Worm (Caenorhabditis elegans) whole organism, young adult: ENCODE results near the gene T08D10.4.

ENCODE experiments used
- B0019.2 ChIP-seq: fragments of 200-800 bp; sonication (Bioruptor generic); conservative IDR thresholded peaks from 2 replicates; pipeline ENCODE4 v1.3.6; 2022; ENCODE audit warnings: missing genetic modification reagents, missing genetic modification characterization, missing compliant biosample characterization
- B0261.1 ChIP-seq: sonication (generic microtip); optimal IDR thresholded peaks from 2 replicates; lab custom pipeline; 2016; ENCODE audit warnings: mild to moderate bottlenecking, missing genetic modification characterization, moderate library complexity, missing compliant biosample characterization
- B0336.3 ChIP-seq: fragments of 200-800 bp; sonication (Bioruptor generic); IDR thresholded peaks from 2 replicates; pipeline ENCODE4 v1.3.6; 2022; ENCODE audit warnings: missing genetic modification characterization, missing compliant biosample characterization
- C06A6.2 ChIP-seq: fragments of 200-800 bp; sonication (Bioruptor generic); conservative IDR thresholded peaks from 2 replicates; pipeline ENCODE4 v1.3.6; 2022; ENCODE audit warnings: missing genetic modification characterization, missing compliant biosample characterization
- F33H1.4 ChIP-seq: fragments of 200-800 bp; sonication (Bioruptor generic); IDR thresholded peaks from 2 replicates; pipeline ENCODE4 v1.3.6; 2022; ENCODE audit warnings: missing genetic modification reagents, missing genetic modification characterization, missing compliant biosample characterization
- F39B2.1 ChIP-seq: fragments of 200-800 bp; sonication (Bioruptor generic); IDR thresholded peaks from 2 replicates; pipeline ENCODE4 v1.3.6; 2022; ENCODE audit warnings: missing genetic modification reagents, missing genetic modification characterization, missing compliant biosample characterization
- F52B5.7 ChIP-seq: sonication (generic microtip); optimal IDR thresholded peaks from 2 replicates; lab custom pipeline; 2016; ENCODE audit warnings: mild to moderate bottlenecking, missing genetic modification characterization, missing compliant biosample characterization
- K11D2.4 ChIP-seq: fragments of 200-800 bp; sonication (Bioruptor generic); IDR thresholded peaks from 2 replicates; pipeline ENCODE4 v1.3.6; 2022; ENCODE audit warnings: missing genetic modification reagents, missing genetic modification characterization, missing compliant biosample characterization
- K12H6.12 ChIP-seq: fragments of 200-800 bp; sonication (Bioruptor generic); optimal IDR thresholded peaks from 2 replicates; lab custom pipeline; 2018; ENCODE audit warnings: mild to moderate bottlenecking, missing genetic modification characterization, missing compliant biosample characterization
- T26A5.8 ChIP-seq: sonication (generic microtip); optimal IDR thresholded peaks from 2 replicates; lab custom pipeline; 2016; ENCODE audit warnings: missing genetic modification characterization, missing compliant biosample characterization
- Y53F4B.3 ChIP-seq: fragments of 200-800 bp; sonication (Bioruptor generic); IDR thresholded peaks from 2 replicates; pipeline ENCODE4 v1.3.6; 2022; ENCODE audit warnings: missing genetic modification reagents, missing genetic modification characterization, missing compliant biosample characterization
- Y56A3A.18 ChIP-seq: fragments of 200-800 bp; sonication (Bioruptor generic); IDR thresholded peaks from 2 replicates; pipeline ENCODE4 v1.3.6; 2022; ENCODE audit warnings: missing genetic modification reagents, missing genetic modification characterization, missing compliant biosample characterization
- Y95B8A.8 ChIP-seq: fragments of 200-800 bp; sonication (Bioruptor generic); IDR thresholded peaks from 2 replicates; pipeline ENCODE4 v1.3.6; 2022; ENCODE audit warnings: missing genetic modification reagents, missing genetic modification characterization, missing compliant biosample characterization
- ZK185.1 ChIP-seq: sonication (generic microtip); optimal IDR thresholded peaks from 2 replicates; lab custom pipeline; 2016; ENCODE audit warnings: mild to moderate bottlenecking, missing genetic modification characterization, missing compliant biosample characterization; ENCODE audit not compliant: poor library complexity, severe bottlenecking
- aptf-2 ChIP-seq: fragments of 200-800 bp; sonication (Bioruptor generic); conservative IDR thresholded peaks from 2 replicates; pipeline ENCODE4 v1.3.6; 2022; ENCODE audit warnings: missing genetic modification reagents, missing genetic modification characterization, missing compliant biosample characterization
- attf-5 ChIP-seq: fragments of 200-800 bp; sonication (Bioruptor generic); optimal IDR thresholded peaks from 2 replicates; lab custom pipeline; 2018; ENCODE audit warnings: mild to moderate bottlenecking, missing genetic modification characterization, missing compliant biosample characterization
- bed-2 ChIP-seq: fragments of 200-800 bp; sonication (Bioruptor generic); IDR thresholded peaks from 2 replicates; pipeline ENCODE4 v1.3.6; 2022; ENCODE audit warnings: missing genetic modification reagents, missing genetic modification characterization, missing compliant biosample characterization
- ccch-3 ChIP-seq: fragments of 200-800 bp; sonication (Bioruptor generic); optimal IDR thresholded peaks from 2 replicates; lab custom pipeline; 2018; ENCODE audit warnings: mild to moderate bottlenecking, missing genetic modification characterization, missing compliant biosample characterization
- cebp-2 ChIP-seq: fragments of 200-800 bp; sonication (Bioruptor generic); IDR thresholded peaks from 2 replicates; pipeline ENCODE4 v1.3.6; 2022; ENCODE audit warnings: missing genetic modification characterization, missing compliant biosample characterization
- ceh-27 ChIP-seq: fragments of 200-800 bp; sonication (Bioruptor generic); optimal IDR thresholded peaks from 2 replicates; lab custom pipeline; 2018; ENCODE audit warnings: mild to moderate bottlenecking, missing genetic modification characterization, moderate library complexity, missing compliant biosample characterization
- ceh-58 ChIP-seq: fragments of 200-800 bp; sonication (Bioruptor generic); IDR thresholded peaks from 2 replicates; pipeline ENCODE4 v1.3.6; 2022; ENCODE audit warnings: missing genetic modification characterization, missing compliant biosample characterization
- ceh-79 ChIP-seq: sonication (generic microtip); optimal IDR thresholded peaks from 2 replicates; lab custom pipeline; 2017; ENCODE audit warnings: mild to moderate bottlenecking, missing genetic modification characterization, missing compliant biosample characterization
- chd-7 ChIP-seq: sonication (generic microtip); optimal IDR thresholded peaks from 2 replicates; lab custom pipeline; 2016; ENCODE audit warnings: mild to moderate bottlenecking, missing genetic modification characterization, moderate library complexity, missing compliant biosample characterization
- die-1 ChIP-seq: sonication (generic microtip); optimal IDR thresholded peaks from 2 replicates; lab custom pipeline; 2016; ENCODE audit warnings: missing genotype, mild to moderate bottlenecking, missing genetic modification characterization, missing compliant biosample characterization
- egrh-3 ChIP-seq: fragments of 200-800 bp; sonication (Bioruptor generic); IDR thresholded peaks from 2 replicates; pipeline ENCODE4 v1.3.6; 2022; ENCODE audit warnings: missing genetic modification reagents, missing genetic modification characterization, missing compliant biosample characterization
- gei-17 ChIP-seq: fragments of 200-800 bp; sonication (Bioruptor generic); optimal IDR thresholded peaks from 2 replicates; lab custom pipeline; 2018; ENCODE audit warnings: mild to moderate bottlenecking, missing genetic modification characterization, missing compliant biosample characterization
- him-1 ChIP-seq: sonication (generic microtip); optimal IDR thresholded peaks from 2 replicates; lab custom pipeline; 2016; ENCODE audit warnings: missing genotype, missing genetic modification reagents, missing genetic modification characterization, missing compliant biosample characterization
- hlh-26 ChIP-seq: fragments of 200-800 bp; sonication (Bioruptor generic); conservative IDR thresholded peaks from 2 replicates; pipeline ENCODE4 v1.3.6; 2022; ENCODE audit warnings: missing genetic modification reagents, missing genetic modification characterization, missing compliant biosample characterization
- let-607 ChIP-seq, 2 experiments: fragments of 200-800 bp in 1 of 2; sonication (Bioruptor generic) in 1 of 2; sonication (generic microtip) in 1 of 2; optimal IDR thresholded peaks; 2 replicates each; lab custom pipeline; 2016 to 2018; ENCODE audit warnings: mild to moderate bottlenecking in 2 of 2, missing compliant biosample characterization in 2 of 2, missing genetic modification characterization in 2 of 2, moderate library complexity in 2 of 2, missing genotype in 1 of 2
- lsl-1 ChIP-seq: fragments of 200-800 bp; sonication (Bioruptor generic); optimal IDR thresholded peaks from 2 replicates; lab custom pipeline; 2018; ENCODE audit warnings: mild to moderate bottlenecking, missing genetic modification characterization, moderate library complexity, missing compliant biosample characterization
- lsy-27 ChIP-seq: sonication (generic microtip); optimal IDR thresholded peaks from 2 replicates; lab custom pipeline; 2017; ENCODE audit warnings: missing genetic modification characterization, mild to moderate bottlenecking, missing compliant biosample characterization, antibody characterized with exemption, missing genotype, borderline replicate concordance; ENCODE audit not compliant: insufficient read depth
- madf-3 ChIP-seq: fragments of 200-800 bp; sonication (Bioruptor generic); IDR thresholded peaks from 2 replicates; pipeline ENCODE4 v1.3.6; 2022; ENCODE audit warnings: missing genetic modification reagents, missing genetic modification characterization, missing compliant biosample characterization
- madf-6 ChIP-seq: fragments of 200-800 bp; sonication (Bioruptor generic); IDR thresholded peaks from 2 replicates; pipeline ENCODE4 v1.3.6; 2022; ENCODE audit warnings: missing genetic modification reagents, missing genetic modification characterization, missing compliant biosample characterization
- mel-28 ChIP-seq: sonication (generic microtip); optimal IDR thresholded peaks from 2 replicates; lab custom pipeline; 2016; ENCODE audit warnings: borderline replicate concordance, mild to moderate bottlenecking, missing genetic modification characterization, missing compliant biosample characterization
- nfya-2 ChIP-seq: fragments of 200-800 bp; sonication (Bioruptor generic); IDR thresholded peaks from 2 replicates; pipeline ENCODE4 v1.3.6; 2022; ENCODE audit warnings: missing genetic modification reagents, missing genetic modification characterization, missing compliant biosample characterization
- nhr-120 ChIP-seq: fragments of 200-800 bp; sonication (Bioruptor generic); IDR thresholded peaks from 2 replicates; pipeline ENCODE4 v1.3.6; 2022; ENCODE audit warnings: missing genetic modification characterization, missing compliant biosample characterization
- nhr-80 ChIP-seq: sonication (generic microtip); optimal IDR thresholded peaks from 2 replicates; lab custom pipeline; 2016; ENCODE audit warnings: missing genetic modification characterization, missing compliant biosample characterization
- nhr-90 ChIP-seq: sonication (generic microtip); optimal IDR thresholded peaks from 2 replicates; lab custom pipeline; 2016; ENCODE audit warnings: missing genotype, mild to moderate bottlenecking, missing genetic modification characterization, missing compliant biosample characterization
- pbrm-1 ChIP-seq: fragments of 200-800 bp; sonication (Bioruptor generic); IDR thresholded peaks from 2 replicates; pipeline ENCODE4 v1.3.6; 2022; ENCODE audit warnings: missing genetic modification reagents, missing genetic modification characterization, missing compliant biosample characterization
- rec-8 ChIP-seq, 2 experiments: sonication (generic microtip); optimal IDR thresholded peaks; 2 replicates each; lab custom pipeline; 2016; ENCODE audit warnings: mild to moderate bottlenecking in 2 of 2, missing genetic modification characterization in 2 of 2, missing genetic modification reagents in 2 of 2, missing genotype in 2 of 2, missing biosample characterization in 1 of 2, missing compliant biosample characterization in 1 of 2, moderate library complexity in 1 of 2
- sdz-38 ChIP-seq: sonication (generic microtip); optimal IDR thresholded peaks from 2 replicates; lab custom pipeline; 2016; ENCODE audit warnings: missing genotype, missing genetic modification characterization, missing compliant biosample characterization
- snpc-4 ChIP-seq, 5 experiments: fragments of 150-350 bp in 1 of 5; sonication (generic microtip) in 4 of 5; optimal IDR thresholded peaks; 2 replicates each; lab custom pipeline; 2014 to 2018; ENCODE audit warnings: missing genetic modification characterization in 5 of 5, missing biosample characterization in 3 of 5, antibody characterized with exemption in 2 of 5, mild to moderate bottlenecking in 2 of 5, missing compliant biosample characterization in 2 of 5, missing genotype in 2 of 5, moderate library complexity in 2 of 5, missing genetic modification reagents in 1 of 5
- tbp1 ChIP-seq: fragments of 200-800 bp; sonication (Bioruptor generic); optimal IDR thresholded peaks from 2 replicates; lab custom pipeline; 2018; ENCODE audit warnings: mild to moderate bottlenecking, missing genetic modification characterization, missing compliant biosample characterization
- xnd-1 ChIP-seq: sonication (generic microtip); optimal IDR thresholded peaks from 2 replicates; lab custom pipeline; 2016; ENCODE audit warnings: missing genotype, missing genetic modification reagents, missing genetic modification characterization, missing compliant biosample characterization
- ztf-28 ChIP-seq: fragments of 200-800 bp; sonication (Bioruptor generic); IDR thresholded peaks from 2 replicates; pipeline ENCODE4 v1.3.6; 2022; ENCODE audit warnings: missing genetic modification reagents, missing genetic modification characterization, missing compliant biosample characterization

The T08D10.4 gene

DNA sequence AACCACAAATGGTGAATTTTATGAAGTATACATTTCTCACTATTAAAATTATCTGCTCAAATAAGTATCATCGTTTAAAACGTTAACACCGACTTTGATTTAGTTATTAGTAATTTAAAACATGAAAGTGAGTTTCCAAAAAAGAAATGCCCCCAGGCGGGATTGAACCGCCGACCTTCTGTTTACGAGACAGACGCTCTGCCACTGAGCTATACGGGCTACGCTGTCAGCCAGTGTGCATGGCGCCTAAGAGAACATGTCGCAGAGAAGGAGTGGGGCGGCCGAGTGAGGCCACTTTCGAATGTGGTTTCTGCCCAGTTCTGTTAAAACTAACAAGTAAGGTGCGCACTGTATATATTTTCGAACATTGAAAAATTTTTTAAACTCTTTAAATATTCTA lies 18.2 kb downstream of the T08D10.4 start (continued):
- no peak for TF ChIP-seq nfya-2 (GFP tag; lab: Robert Waterston, UW)
- peak; percentile 49 for TF ChIP-seq T26A5.8
- TF ChIP-seq ztf-28 (GFP tag; lab: Robert Waterston, UW): peak; percentile 86
- TF ChIP-seq hlh-26 (GFP tag; lab: Robert Waterston, UW): no peak
- TF ChIP-seq chd-7 (tag; lab: Kevin White, UChicago): peak; percentile 37
- TF ChIP-seq, all 124 proteins: peak for 68

DNA sequence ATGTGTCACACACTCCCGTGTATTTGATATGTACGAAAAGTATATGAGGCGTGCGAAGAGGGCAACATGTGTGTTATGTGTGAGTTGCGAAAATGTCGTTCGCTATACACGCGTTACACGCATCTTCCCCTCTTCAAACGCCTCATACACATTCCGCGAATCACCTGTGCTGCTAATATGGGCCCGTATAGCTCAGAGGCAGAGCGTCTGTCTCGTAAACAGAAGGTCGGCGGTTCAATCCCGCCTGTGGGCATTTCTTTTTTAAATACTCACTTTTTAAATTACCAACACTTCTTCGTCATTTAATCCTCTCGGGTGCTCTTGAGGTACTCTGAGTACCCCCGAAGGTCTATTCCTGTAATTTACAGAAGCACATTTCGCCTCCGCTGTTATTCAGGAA lies 19.6 kb downstream of the T08D10.4 start:
- TF ChIP-seq snpc-4 (GFP tag; optimal IDR thresholded peaks at IDR 0.05; lab: Kevin White, UChicago) (peak; percentile 39), snpc-4 (tag; optimal IDR thresholded peaks at IDR 0.05; lab: Kevin White, UChicago) (peak in 2 of 4 experiments; percentile 56 to 70), ceh-79 (no peak), bed-2 (GFP tag; lab: Robert Waterston, UW) (no peak), Y56A3A.18 (0 out of 2 replicates have a peak, but pooled peaks have one; percentile 42), hlh-26 (GFP tag; lab: Robert Waterston, UW) (no peak), pbrm-1 (GFP tag; lab: Robert Waterston, UW) (peak; percentile 78), ZK185.1 (tag; lab: Kevin White, UChicago) (peak; percentile 50), cebp-2 (GFP tag; lab: Robert Waterston, UW) (peak; percentile 85), Y53F4B.3 (GFP tag; lab: Robert Waterston, UW) (0 out of 2 replicates have a peak, but pooled peaks have one; percentile 26), egrh-3 (GFP tag; lab: Robert Waterston, UW) (no peak), lsl-1 (GFP tag; lab: Kevin White, UChicago) (no peak), B0019.2 (GFP tag; lab: Robert Waterston, UW) (no peak), him-1 (tag; lab: Kevin White, UChicago) (peak; percentile 87), ceh-27 (GFP tag; lab: Kevin White, UChicago) (peak; percentile 3), nhr-80 (no peak), tbp1 (peak; percentile 94), T26A5.8 (no peak), B0261.1 (tag; lab: Kevin White, UChicago) (peak; percentile 89), F39B2.1 (GFP tag; lab: Robert Waterston, UW) (0 out of 2 replicates have a peak, but pooled peaks have one; percentile 21), mel-28 (tag; lab: Kevin White, UChicago) (no peak), ccch-3 (GFP tag; lab: Kevin White, UChicago) (no peak), nhr-120 (GFP tag; lab: Robert Waterston, UW) (no peak), B0336.3 (GFP tag; lab: Robert Waterston, UW) (no peak), ztf-28 (GFP tag; lab: Robert Waterston, UW) (peak; percentile 71; the same call in 1 of the 2 replicates), Y95B8A.8 (no peak), K12H6.12 (tag; lab: Kevin White, UChicago) (no peak), die-1 (tag; lab: Kevin White, UChicago) (peak; percentile 84), K11D2.4 (no peak), ceh-58 (GFP tag; lab: Robert Waterston, UW) (no peak), lsy-27 (tag; lab: Kevin White, UChicago) (no peak), aptf-2 (no peak), nhr-90 (peak; percentile 79), xnd-1 (no peak), F33H1.4 (GFP tag; lab: Robert Waterston, UW) (no peak), madf-3 (0 out of 2 replicates have a peak, but pooled peaks have one; percentile 17), C06A6.2 (GFP tag; lab: Robert Waterston, UW) (no peak), F52B5.7 (tag; lab: Kevin White, UChicago) (no peak), sdz-38 (no peak), rec-8 (tag; optimal IDR thresholded peaks at IDR 0.05; lab: Kevin White, UChicago) (peak in 1 of 2 experiments; percentile 50), let-607 (tag; optimal IDR thresholded peaks at IDR 0.05; lab: Kevin White, UChicago) (peak in 1 of 2 experiments; percentile 15), madf-6 (no peak; the same call in 1 of the 2 replicates), attf-5 (GFP tag; lab: Kevin White, UChicago) (peak; percentile 70), nfya-2 (GFP tag; lab: Robert Waterston, UW) (no peak), gei-17 (GFP tag; lab: Kevin White, UChicago) (no peak)
